Worm (Caenorhabditis elegans) whole organism, midembryonic: ENCODE results near the gene F54D5.7.

ENCODE experiments used
- cog-1 ChIP-seq: sonication (generic microtip); optimal IDR thresholded peaks from 2 replicates; lab custom pipeline; 2016; ENCODE audit warnings: missing genetic modification characterization, missing compliant biosample characterization
- flt-1 ChIP-seq: fragments of 200-800 bp; sonication (Bioruptor generic); IDR thresholded peaks from 2 replicates; pipeline ENCODE4 v1.3.6; 2022; ENCODE audit warnings: missing genetic modification characterization, missing compliant biosample characterization
- med-1 ChIP-seq: sonication (generic microtip); optimal IDR thresholded peaks from 2 replicates; lab custom pipeline; 2017; ENCODE audit warnings: missing genetic modification characterization, mild to moderate bottlenecking, missing compliant biosample characterization, antibody characterized with exemption, missing genetic modification reagents; ENCODE audit not compliant: insufficient read depth
- tab-1 ChIP-seq: fragments of 200-800 bp; sonication (Bioruptor generic); IDR thresholded peaks from 2 replicates; pipeline ENCODE4 v1.3.6; 2022; ENCODE audit warnings: missing genetic modification characterization, missing compliant biosample characterization
- ztf-29 ChIP-seq: fragments of 200-800 bp; sonication (Bioruptor generic); IDR thresholded peaks from 2 replicates; pipeline ENCODE4 v1.3.6; 2022; ENCODE audit warnings: missing genetic modification reagents, missing genetic modification characterization, missing compliant biosample characterization

ce11 chrII:11569213-11569868 is 22.0 kb downstream of the F54D5.7 start, which contains the start of the genes F54D5.23 and F54D5.4:
- TF ChIP-seq flt-1 (GFP tag; lab: Robert Waterston, UW) (no peak), tab-1 (GFP tag; lab: Robert Waterston, UW) (no peak), ztf-29 (GFP tag; lab: Robert Waterston, UW) (no peak), med-1 (GFP tag; lab: Kevin White, UChicago) (no peak), cog-1 (tag; lab: Kevin White, UChicago) (no peak)
